Worm (Caenorhabditis elegans) whole organism, young adult: Measurements from ENCODE around the gene asp-5.

Source experiments
- B0261.1 ChIP-seq: sonication (generic microtip); optimal IDR thresholded peaks from 2 replicates; lab custom pipeline; 2016; ENCODE audit warnings: mild to moderate bottlenecking, missing genetic modification characterization, moderate library complexity, missing compliant biosample characterization
- F22D6.2 ChIP-seq: sonication (generic microtip); optimal IDR thresholded peaks from 2 replicates; lab custom pipeline; 2016; ENCODE audit warnings: mild to moderate bottlenecking, missing genetic modification characterization, missing compliant biosample characterization
- F23B12.7 ChIP-seq: sonication (generic microtip); optimal IDR thresholded peaks from 2 replicates; lab custom pipeline; 2017; ENCODE audit warnings: missing genetic modification characterization, mild to moderate bottlenecking, missing compliant biosample characterization, antibody characterized with exemption, moderate library complexity; ENCODE audit not compliant: insufficient read depth
- F33H1.4 ChIP-seq: fragments of 200-800 bp; sonication (Bioruptor generic); IDR thresholded peaks from 2 replicates; pipeline ENCODE4 v1.3.6; 2022; ENCODE audit warnings: missing genetic modification reagents, missing genetic modification characterization, missing compliant biosample characterization
- F37B4.10 ChIP-seq: fragments of 200-800 bp; sonication (Bioruptor generic); IDR thresholded peaks from 2 replicates; pipeline ENCODE4 v1.3.6; 2022; ENCODE audit warnings: missing genetic modification characterization, missing compliant biosample characterization
- F52B5.7 ChIP-seq: sonication (generic microtip); optimal IDR thresholded peaks from 2 replicates; lab custom pipeline; 2016; ENCODE audit warnings: mild to moderate bottlenecking, missing genetic modification characterization, missing compliant biosample characterization
- T07F8.4 ChIP-seq: sonication (generic microtip); optimal IDR thresholded peaks from 2 replicates; lab custom pipeline; 2016; ENCODE audit warnings: mild to moderate bottlenecking, missing genetic modification characterization, moderate library complexity, missing compliant biosample characterization
- Y53F4B.3 ChIP-seq: fragments of 200-800 bp; sonication (Bioruptor generic); IDR thresholded peaks from 2 replicates; pipeline ENCODE4 v1.3.6; 2022; ENCODE audit warnings: missing genetic modification reagents, missing genetic modification characterization, missing compliant biosample characterization
- ama-1 ChIP-seq, 3 experiments: fragments of 150-350 bp in 1 of 3; sonication (generic microtip) in 2 of 3; optimal IDR thresholded peaks; 2 replicates each; lab custom pipeline; 2014 to 2018; ENCODE audit warnings: missing biosample characterization in 2 of 3, missing genetic modification characterization in 2 of 3, missing genetic modification reagents in 2 of 3
- aptf-2 ChIP-seq: fragments of 200-800 bp; sonication (Bioruptor generic); conservative IDR thresholded peaks from 2 replicates; pipeline ENCODE4 v1.3.6; 2022; ENCODE audit warnings: missing genetic modification reagents, missing genetic modification characterization, missing compliant biosample characterization
- aptf-3 ChIP-seq: fragments of 200-800 bp; sonication (Bioruptor generic); IDR thresholded peaks from 2 replicates; pipeline ENCODE4 v1.3.6; 2022; ENCODE audit warnings: missing genetic modification characterization, missing compliant biosample characterization
- attf-6 ChIP-seq: fragments of 200-800 bp; sonication (Bioruptor generic); IDR thresholded peaks from 2 replicates; pipeline ENCODE4 v1.3.6; 2022; ENCODE audit warnings: missing genetic modification reagents, missing genetic modification characterization, missing compliant biosample characterization
- bed-2 ChIP-seq: fragments of 200-800 bp; sonication (Bioruptor generic); IDR thresholded peaks from 2 replicates; pipeline ENCODE4 v1.3.6; 2022; ENCODE audit warnings: missing genetic modification reagents, missing genetic modification characterization, missing compliant biosample characterization
- ccch-3 ChIP-seq: fragments of 200-800 bp; sonication (Bioruptor generic); optimal IDR thresholded peaks from 2 replicates; lab custom pipeline; 2018; ENCODE audit warnings: mild to moderate bottlenecking, missing genetic modification characterization, missing compliant biosample characterization
- cebp-1 ChIP-seq, 2 experiments: fragments of 200-800 bp in 1 of 2; sonication (Bioruptor generic) in 1 of 2; sonication (generic microtip) in 1 of 2; IDR thresholded peaks in 1 of 2; optimal IDR thresholded peaks in 1 of 2; 2 replicates each; pipeline versions ENCODE4 v1.3.6 to Lab custom; 2017 to 2022; ENCODE audit warnings: missing compliant biosample characterization in 2 of 2, missing genetic modification characterization in 2 of 2, mild to moderate bottlenecking in 1 of 2, missing genetic modification reagents in 1 of 2, moderate library complexity in 1 of 2
- ceh-58 ChIP-seq: fragments of 200-800 bp; sonication (Bioruptor generic); IDR thresholded peaks from 2 replicates; pipeline ENCODE4 v1.3.6; 2022; ENCODE audit warnings: missing genetic modification characterization, missing compliant biosample characterization
- egl-44 ChIP-seq: fragments of 200-800 bp; sonication (Bioruptor generic); IDR thresholded peaks from 2 replicates; pipeline ENCODE4 v1.3.6; 2022; ENCODE audit warnings: missing genetic modification reagents, missing genetic modification characterization, missing compliant biosample characterization
- him-1 ChIP-seq: sonication (generic microtip); optimal IDR thresholded peaks from 2 replicates; lab custom pipeline; 2016; ENCODE audit warnings: missing genotype, missing genetic modification reagents, missing genetic modification characterization, missing compliant biosample characterization
- hlh-12 ChIP-seq: sonication (generic microtip); optimal IDR thresholded peaks from 2 replicates; lab custom pipeline; 2016; ENCODE audit warnings: missing genetic modification characterization, missing compliant biosample characterization
- hlh-26 ChIP-seq: fragments of 200-800 bp; sonication (Bioruptor generic); conservative IDR thresholded peaks from 2 replicates; pipeline ENCODE4 v1.3.6; 2022; ENCODE audit warnings: missing genetic modification reagents, missing genetic modification characterization, missing compliant biosample characterization
- hmg-20 ChIP-seq: fragments of 200-800 bp; sonication (Bioruptor generic); IDR thresholded peaks from 2 replicates; pipeline ENCODE4 v1.3.6; 2022; ENCODE audit warnings: missing genetic modification reagents, missing genetic modification characterization, missing compliant biosample characterization
- hsf-1 ChIP-seq: fragments of 200-800 bp; sonication (Bioruptor generic); IDR thresholded peaks from 2 replicates; pipeline ENCODE4 v1.3.6; 2022; ENCODE audit warnings: missing genetic modification reagents, missing genetic modification characterization, missing compliant biosample characterization
- let-526 ChIP-seq: fragments of 200-800 bp; sonication (Bioruptor generic); IDR thresholded peaks from 2 replicates; pipeline ENCODE4 v1.3.6; 2022; ENCODE audit warnings: missing genetic modification reagents, missing genetic modification characterization, missing compliant biosample characterization
- lin-26 ChIP-seq: fragments of 200-800 bp; sonication (Bioruptor generic); IDR thresholded peaks from 2 replicates; pipeline ENCODE4 v1.3.6; 2022; ENCODE audit warnings: missing genetic modification reagents, missing genetic modification characterization, missing compliant biosample characterization
- lin-40 ChIP-seq: sonication (generic microtip); optimal IDR thresholded peaks from 2 replicates; lab custom pipeline; 2016; ENCODE audit warnings: missing genetic modification characterization, mild to moderate bottlenecking, missing compliant biosample characterization, missing genotype, missing genetic modification reagents
- lin-54 ChIP-seq: fragments of 200-800 bp; sonication (Bioruptor generic); optimal IDR thresholded peaks from 2 replicates; lab custom pipeline; 2018; ENCODE audit warnings: mild to moderate bottlenecking, missing genetic modification characterization, missing compliant biosample characterization
- lir-1 ChIP-seq: fragments of 200-800 bp; sonication (Bioruptor generic); conservative IDR thresholded peaks from 2 replicates; pipeline ENCODE4 v1.3.6; 2022; ENCODE audit warnings: missing genetic modification reagents, missing genetic modification characterization, missing compliant biosample characterization
- lsy-27 ChIP-seq: sonication (generic microtip); optimal IDR thresholded peaks from 2 replicates; lab custom pipeline; 2017; ENCODE audit warnings: missing genetic modification characterization, mild to moderate bottlenecking, missing compliant biosample characterization, antibody characterized with exemption, missing genotype, borderline replicate concordance; ENCODE audit not compliant: insufficient read depth
- madf-3 ChIP-seq: fragments of 200-800 bp; sonication (Bioruptor generic); IDR thresholded peaks from 2 replicates; pipeline ENCODE4 v1.3.6; 2022; ENCODE audit warnings: missing genetic modification reagents, missing genetic modification characterization, missing compliant biosample characterization
- mel-28 ChIP-seq: sonication (generic microtip); optimal IDR thresholded peaks from 2 replicates; lab custom pipeline; 2016; ENCODE audit warnings: borderline replicate concordance, mild to moderate bottlenecking, missing genetic modification characterization, missing compliant biosample characterization
- mes-4 ChIP-seq: sonication (generic microtip); optimal IDR thresholded peaks from 2 replicates; lab custom pipeline; 2016; ENCODE audit warnings: missing genotype, missing genetic modification characterization, missing compliant biosample characterization
- mxl-1 ChIP-seq: sonication (generic microtip); optimal IDR thresholded peaks from 2 replicates; lab custom pipeline; 2016; ENCODE audit warnings: missing genetic modification characterization, missing compliant biosample characterization
- nfya-2 ChIP-seq: fragments of 200-800 bp; sonication (Bioruptor generic); IDR thresholded peaks from 2 replicates; pipeline ENCODE4 v1.3.6; 2022; ENCODE audit warnings: missing genetic modification reagents, missing genetic modification characterization, missing compliant biosample characterization
- nhr-120 ChIP-seq: fragments of 200-800 bp; sonication (Bioruptor generic); IDR thresholded peaks from 2 replicates; pipeline ENCODE4 v1.3.6; 2022; ENCODE audit warnings: missing genetic modification characterization, missing compliant biosample characterization
- nhr-179 ChIP-seq: sonication (generic microtip); optimal IDR thresholded peaks from 2 replicates; lab custom pipeline; 2016; ENCODE audit warnings: mild to moderate bottlenecking, missing genetic modification characterization, missing compliant biosample characterization
- pbrm-1 ChIP-seq: fragments of 200-800 bp; sonication (Bioruptor generic); IDR thresholded peaks from 2 replicates; pipeline ENCODE4 v1.3.6; 2022; ENCODE audit warnings: missing genetic modification reagents, missing genetic modification characterization, missing compliant biosample characterization
- rcor-1 ChIP-seq: fragments of 200-800 bp; sonication (Bioruptor generic); IDR thresholded peaks from 2 replicates; pipeline ENCODE4 v1.3.6; 2022; ENCODE audit warnings: missing genetic modification reagents, missing genetic modification characterization, missing compliant biosample characterization
- repo-1 ChIP-seq: sonication (generic microtip); optimal IDR thresholded peaks from 2 replicates; lab custom pipeline; 2017; ENCODE audit warnings: mild to moderate bottlenecking, missing genetic modification characterization, missing compliant biosample characterization
- rpc-1 ChIP-seq, 2 experiments: fragments of 150-350 bp in 1 of 2; sonication (generic microtip) in 1 of 2; optimal IDR thresholded peaks; 2 replicates each; lab custom pipeline; 2014 to 2018; ENCODE audit warnings: missing biosample characterization in 1 of 2, missing genetic modification characterization in 1 of 2, missing genetic modification reagents in 1 of 2, missing genotype in 1 of 2
- snpc-1.3 ChIP-seq: sonication (generic microtip); optimal IDR thresholded peaks from 2 replicates; lab custom pipeline; 2017; ENCODE audit warnings: missing genetic modification characterization, mild to moderate bottlenecking, missing compliant biosample characterization, antibody characterized with exemption, moderate library complexity, missing genotype, missing genetic modification reagents; ENCODE audit not compliant: insufficient read depth
- snpc-4 ChIP-seq, 5 experiments: fragments of 150-350 bp in 1 of 5; sonication (generic microtip) in 4 of 5; optimal IDR thresholded peaks; 2 replicates each; lab custom pipeline; 2014 to 2018; ENCODE audit warnings: missing genetic modification characterization in 5 of 5, missing biosample characterization in 3 of 5, antibody characterized with exemption in 2 of 5, mild to moderate bottlenecking in 2 of 5, missing compliant biosample characterization in 2 of 5, missing genotype in 2 of 5, moderate library complexity in 2 of 5, missing genetic modification reagents in 1 of 5
- sptf-2 ChIP-seq: fragments of 200-800 bp; sonication (Bioruptor generic); optimal IDR thresholded peaks from 2 replicates; lab custom pipeline; 2018; ENCODE audit warnings: mild to moderate bottlenecking, missing genetic modification characterization, missing compliant biosample characterization
- tbp1 ChIP-seq: fragments of 200-800 bp; sonication (Bioruptor generic); optimal IDR thresholded peaks from 2 replicates; lab custom pipeline; 2018; ENCODE audit warnings: mild to moderate bottlenecking, missing genetic modification characterization, missing compliant biosample characterization
- unc-62 ChIP-seq: fragments of 150-350 bp; optimal IDR thresholded peaks from 2 replicates; lab custom pipeline; 2014; ENCODE audit warnings: missing biosample characterization, missing genetic modification reagents, missing genetic modification characterization
- ztf-25 ChIP-seq: fragments of 200-800 bp; sonication (Bioruptor generic); IDR thresholded peaks from 2 replicates; pipeline ENCODE4 v1.3.6; 2022; ENCODE audit warnings: missing genetic modification reagents, missing genetic modification characterization, missing compliant biosample characterization
- ztf-26 ChIP-seq: sonication (generic microtip); optimal IDR thresholded peaks from 2 replicates; lab custom pipeline; 2017; ENCODE audit warnings: missing genetic modification characterization, missing compliant biosample characterization
- ztf-6 ChIP-seq: fragments of 200-800 bp; sonication (Bioruptor generic); IDR thresholded peaks from 2 replicates; pipeline ENCODE4 v1.3.6; 2022; ENCODE audit warnings: missing genetic modification reagents, missing genetic modification characterization, missing compliant biosample characterization

Gene asp-5

DNA sequence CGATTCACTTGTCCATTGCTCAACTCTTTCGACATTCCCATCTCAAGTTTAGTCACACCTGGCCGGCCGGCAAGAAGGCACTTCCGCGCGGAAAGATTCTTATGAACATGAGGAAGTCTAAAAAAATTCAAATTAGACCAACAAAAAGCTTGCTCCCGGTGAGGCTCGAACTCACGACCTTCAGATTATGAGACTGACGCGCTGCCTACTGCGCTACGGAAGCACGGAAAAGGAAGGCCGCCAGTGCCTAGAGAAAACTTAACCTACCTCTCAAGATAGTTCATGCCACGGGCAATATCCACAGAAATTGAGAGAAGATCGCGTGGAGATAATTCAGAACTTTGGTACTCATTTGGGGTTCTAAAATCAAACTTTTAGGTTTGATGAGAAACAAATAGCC, 42.1 kb upstream of the asp-5 start (continued):
- TF ChIP-seq snpc-4 (GFP tag; optimal IDR thresholded peaks at IDR 0.05; lab: Kevin White, UChicago) (peak; percentile 41), snpc-4 (tag; optimal IDR thresholded peaks at IDR 0.05; lab: Kevin White, UChicago) (peak; percentile 68 to 92 (median 80)), cebp-1 (GFP tag; IDR thresholded peaks at IDR 0.05; lab: Robert Waterston, UW) (no peak), cebp-1 (tag; optimal IDR thresholded peaks at IDR 0.05; lab: Kevin White, UChicago) (no peak), pbrm-1 (peak; percentile 77), let-526 (GFP tag; lab: Robert Waterston, UW) (no peak), rcor-1 (GFP tag; lab: Robert Waterston, UW) (no peak), lin-26 (GFP tag; lab: Robert Waterston, UW) (peak; percentile 74), mxl-1 (tag; lab: Kevin White, UChicago) (no peak), ztf-26 (no peak), lin-40 (no peak), lsy-27 (tag; lab: Kevin White, UChicago) (no peak), aptf-2 (no peak), attf-6 (GFP tag; lab: Robert Waterston, UW) (peak; percentile 59; the same call in 1 of the 2 replicates), hsf-1 (GFP tag; lab: Robert Waterston, UW) (no peak), lin-54 (GFP tag; lab: Kevin White, UChicago) (no peak), mel-28 (tag; lab: Kevin White, UChicago) (no peak), Y53F4B.3 (GFP tag; lab: Robert Waterston, UW) (no peak), hlh-26 (GFP tag; lab: Robert Waterston, UW) (no peak), hmg-20 (GFP tag; lab: Robert Waterston, UW) (no peak), repo-1 (tag; lab: Kevin White, UChicago) (no peak), him-1 (tag; lab: Kevin White, UChicago) (peak; percentile 78), rpc-1 (optimal IDR thresholded peaks at IDR 0.05; lab: Kevin White, UChicago) (peak; percentile 59), rpc-1 (tag; optimal IDR thresholded peaks at IDR 0.05; lab: Kevin White, UChicago) (peak; percentile 79), ama-1 (optimal IDR thresholded peaks at IDR 0.05; lab: Kevin White, UChicago) (no peak), ama-1 (GFP tag; optimal IDR thresholded peaks at IDR 0.05; lab: Kevin White, UChicago) (no peak), F33H1.4 (GFP tag; lab: Robert Waterston, UW) (no peak), F22D6.2 (tag; lab: Kevin White, UChicago) (no peak), hlh-12 (tag; lab: Kevin White, UChicago) (no peak), B0261.1 (tag; lab: Kevin White, UChicago) (peak; percentile 69), snpc-1.3 (no peak), ztf-25 (0 out of 2 replicates have a peak, but pooled peaks have one; percentile 46), tbp1 (peak; percentile 91), ceh-58 (GFP tag; lab: Robert Waterston, UW) (no peak), F23B12.7 (tag; lab: Kevin White, UChicago) (no peak), F52B5.7 (no peak), nhr-120 (no peak), mes-4 (peak; percentile 23), aptf-3 (GFP tag; lab: Robert Waterston, UW) (no peak), bed-2 (GFP tag; lab: Robert Waterston, UW) (no peak), unc-62 (GFP tag; lab: Kevin White, UChicago) (no peak), madf-3 (GFP tag; lab: Robert Waterston, UW) (no peak), nhr-179 (tag; lab: Kevin White, UChicago) (no peak), F37B4.10 (GFP tag; lab: Robert Waterston, UW) (no peak), sptf-2 (GFP tag; lab: Kevin White, UChicago) (no peak), ztf-6 (GFP tag; lab: Robert Waterston, UW) (no peak), lir-1 (GFP tag; lab: Robert Waterston, UW) (no peak), nfya-2 (no peak), T07F8.4 (no peak), ccch-3 (no peak), egl-44 (GFP tag; lab: Robert Waterston, UW) (no peak)
